Fruit fly (Drosophila melanogaster) whole organism, wandering third instar larva: ENCODE measurements around the gene CG32188.

Experiments used
- CG9705 ChIP-seq: fragments of 200-800 bp; sonication (Bioruptor generic); optimal IDR thresholded peaks from 2 replicates; lab custom pipeline; 2018; ENCODE audit warnings: missing biosample characterization, mild to moderate bottlenecking, missing genetic modification characterization
- Hnf4 ChIP-seq: fragments of 200-800 bp; sonication (Bioruptor generic); optimal IDR thresholded peaks from 2 replicates; lab custom pipeline; 2016; ENCODE audit warnings: missing biosample characterization, mild to moderate bottlenecking, missing genetic modification characterization
- Jra ChIP-seq: sonication (Bioruptor generic); optimal IDR thresholded peaks from 2 replicates; lab custom pipeline; 2016; ENCODE audit warnings: missing biosample characterization, missing genetic modification characterization
- OdsH ChIP-seq: fragments of 200-800 bp; sonication (Bioruptor generic); optimal IDR thresholded peaks from 2 replicates; lab custom pipeline; 2016; ENCODE audit warnings: missing biosample characterization, mild to moderate bottlenecking, missing genetic modification characterization
- Sp1 ChIP-seq: fragments of 200-800 bp; sonication (Bioruptor generic); optimal IDR thresholded peaks from 3 replicates; lab custom pipeline; 2019; ENCODE audit warnings: missing biosample characterization, mild to moderate bottlenecking, missing genetic modification characterization, moderate library complexity
- ey ChIP-seq: fragments of 200-800 bp; sonication (Bioruptor generic); optimal IDR thresholded peaks from 2 replicates; lab custom pipeline; 2016; ENCODE audit warnings: missing biosample characterization, missing genetic modification characterization
- fru ChIP-seq: fragments of 200-800 bp; sonication (Bioruptor generic); optimal IDR thresholded peaks from 3 replicates; lab custom pipeline; 2016; ENCODE audit warnings: missing biosample characterization, mild to moderate bottlenecking, missing genetic modification characterization
- h ChIP-seq: fragments of 200-800 bp; sonication (Bioruptor generic); optimal IDR thresholded peaks from 3 replicates; lab custom pipeline; 2016; ENCODE audit warnings: missing biosample characterization, mild to moderate bottlenecking, missing genetic modification characterization
- lola ChIP-seq: fragments of >200 bp; optimal IDR thresholded peaks from 2 replicates; lab custom pipeline; 2017; ENCODE audit warnings: missing biosample characterization, missing genetic modification characterization
- pan ChIP-seq: fragments of >200 bp; optimal IDR thresholded peaks from 2 replicates; lab custom pipeline; 2017
- sv ChIP-seq: fragments of 200-800 bp; sonication (Bioruptor generic); optimal IDR thresholded peaks from 3 replicates; lab custom pipeline; 2016; ENCODE audit warnings: missing biosample characterization, missing genetic modification characterization
- usp ChIP-seq: fragments of >200 bp; optimal IDR thresholded peaks from 2 replicates; lab custom pipeline; 2017; ENCODE audit warnings: missing biosample characterization, missing genetic modification characterization

- no peak for TF ChIP-seq fru (GFP tag; lab: Kevin White, UChicago)
- TF ChIP-seq ey (GFP tag; lab: Kevin White, UChicago): no peak
- no peak for TF ChIP-seq Jra (GFP tag; lab: Kevin White, UChicago)
- TF ChIP-seq h (GFP tag; lab: Kevin White, UChicago): no peak
- no peak for TF ChIP-seq CG9705
- TF ChIP-seq lola (GFP tag; lab: Kevin White, UChicago): no peak
- TF ChIP-seq Hnf4 (GFP tag; lab: Kevin White, UChicago): no peak
- TF ChIP-seq usp (GFP tag; lab: Kevin White, UChicago): no peak
- no peak for TF ChIP-seq Sp1 (GFP tag; lab: Kevin White, UChicago)
- no peak for TF ChIP-seq OdsH (GFP tag; lab: Kevin White, UChicago)
- no peak for TF ChIP-seq sv
- no peak for TF ChIP-seq pan (lab: Kevin White, UChicago)
These were observed 41.9 kb downstream of the CG32188 start for dm6 chr3L:17791495-17791894.
